Worm (Caenorhabditis elegans): ENCODE measurements around the gene T23G4.127.

T23G4.127 gene

ce11 chrIV:13698603-13699002 is at the start of gene T23G4.127:
T23G4.127 (minus strand) TSS chrIV:13698703.
- TF ChIP-seq aly-1 (tag; optimal IDR thresholded peaks at IDR 0.05) (no peak), scrt-1 (GFP tag; IDR thresholded peaks at IDR 0.05) (no peak), pes-1 (GFP tag; IDR thresholded peaks at IDR 0.05) (no peak), sea-1 (GFP tag; conservative IDR thresholded peaks at IDR 0.05) (no peak), hnd-1 (tag; optimal IDR thresholded peaks at IDR 0.05) (no peak)

- TF ChIP-seq flt-1 (GFP tag; IDR thresholded peaks at IDR 0.05) (no peak), tra-4 (tag; optimal IDR thresholded peaks at IDR 0.05) (no peak), scrt-1 (GFP tag; IDR thresholded peaks at IDR 0.05) (no peak), tbx-11 (GFP tag; IDR thresholded peaks at IDR 0.05) (no peak), aly-1 (tag; optimal IDR thresholded peaks at IDR 0.05) (no peak), hnd-1 (tag; optimal IDR thresholded peaks at IDR 0.05) (no peak), ceh-36 (tag; optimal IDR thresholded peaks at IDR 0.05) (no peak), hmbx-1 (tag; optimal IDR thresholded peaks at IDR 0.05) (no peak), sea-1 (GFP tag; conservative IDR thresholded peaks at IDR 0.05) (no peak), F13C5.2 (tag; optimal IDR thresholded peaks at IDR 0.05) (no peak), hmg-4 (GFP tag; optimal IDR thresholded peaks at IDR 0.05) (no peak), ceh-13 (GFP tag; optimal IDR thresholded peaks at IDR 0.05) (no peak), pes-1 (GFP tag; IDR thresholded peaks at IDR 0.05) (no peak), B0310.2 (tag; optimal IDR thresholded peaks at IDR 0.05) (no peak), ama-1 (optimal IDR thresholded peaks at IDR 0.05) (no peak), ets-7 (tag; optimal IDR thresholded peaks at IDR 0.05) (no peak)
These were observed 46.9 kb upstream of the T23G4.127 start, which contains the start of gene C47A4.5 for ce11 chrIV:13745409-13745808. C47A4.5 (plus strand) TSS chrIV:13745709.

- TF ChIP-seq tbx-11 (GFP tag; IDR thresholded peaks at IDR 0.05) (no peak), sea-1 (GFP tag; conservative IDR thresholded peaks at IDR 0.05) (no peak), F13C5.2 (tag; optimal IDR thresholded peaks at IDR 0.05) (no peak), tbx-37 (GFP tag; conservative IDR thresholded peaks at IDR 0.05) (no peak), hmbx-1 (tag; optimal IDR thresholded peaks at IDR 0.05) (no peak), ets-7 (tag; optimal IDR thresholded peaks at IDR 0.05) (no peak), scrt-1 (GFP tag; IDR thresholded peaks at IDR 0.05) (no peak), ceh-36 (tag; optimal IDR thresholded peaks at IDR 0.05) (no peak), hnd-1 (tag; optimal IDR thresholded peaks at IDR 0.05) (no peak), ceh-13 (GFP tag; optimal IDR thresholded peaks at IDR 0.05) (no peak), tra-4 (tag; optimal IDR thresholded peaks at IDR 0.05) (no peak), flt-1 (GFP tag; IDR thresholded peaks at IDR 0.05) (no peak), hmg-4 (GFP tag; optimal IDR thresholded peaks at IDR 0.05) (no peak), B0310.2 (tag; optimal IDR thresholded peaks at IDR 0.05) (no peak), pes-1 (GFP tag; IDR thresholded peaks at IDR 0.05) (no peak), aly-1 (tag; optimal IDR thresholded peaks at IDR 0.05) (no peak), ama-1 (optimal IDR thresholded peaks at IDR 0.05) (no peak)
These were observed 43.7 kb upstream of the T23G4.127 start, which contains the start of gene C47A4.3 for ce11 chrIV:13742244-13742643. C47A4.3 (minus strand) TSS chrIV:13742344.

- no peak for TF ChIP-seq tra-4 (tag; optimal IDR thresholded peaks at IDR 0.05)
- no peak for TF ChIP-seq flt-1 (GFP tag; IDR thresholded peaks at IDR 0.05)
- no peak for TF ChIP-seq F13C5.2 (tag; optimal IDR thresholded peaks at IDR 0.05)
- no peak for TF ChIP-seq aly-1 (tag; optimal IDR thresholded peaks at IDR 0.05)
- TF ChIP-seq ama-1 (optimal IDR thresholded peaks at IDR 0.05): no peak
- TF ChIP-seq B0310.2 (tag; optimal IDR thresholded peaks at IDR 0.05): no peak
- no peak for TF ChIP-seq sea-1 (GFP tag; conservative IDR thresholded peaks at IDR 0.05)
- no peak for TF ChIP-seq hmbx-1 (tag; optimal IDR thresholded peaks at IDR 0.05)
- no peak for TF ChIP-seq hnd-1 (tag; optimal IDR thresholded peaks at IDR 0.05)
- no peak for TF ChIP-seq scrt-1 (GFP tag; IDR thresholded peaks at IDR 0.05)
- TF ChIP-seq tbx-11 (GFP tag; IDR thresholded peaks at IDR 0.05): no peak
- no peak for TF ChIP-seq ceh-36 (tag; optimal IDR thresholded peaks at IDR 0.05)
- no peak for TF ChIP-seq hmg-4 (GFP tag; optimal IDR thresholded peaks at IDR 0.05)
These were observed 29.4 kb upstream of the T23G4.127 start for ce11 chrIV:13727865-13728264.

- no peak for TF ChIP-seq hnd-1 (tag; optimal IDR thresholded peaks at IDR 0.05)
- TF ChIP-seq tbx-11 (GFP tag; IDR thresholded peaks at IDR 0.05): no peak
- TF ChIP-seq hmg-4 (GFP tag; optimal IDR thresholded peaks at IDR 0.05): no peak
- no peak for TF ChIP-seq ceh-36 (tag; optimal IDR thresholded peaks at IDR 0.05)
- no peak for TF ChIP-seq hmbx-1 (tag; optimal IDR thresholded peaks at IDR 0.05)
- TF ChIP-seq ets-7 (tag; optimal IDR thresholded peaks at IDR 0.05): no peak
- no peak for TF ChIP-seq tbx-37 (GFP tag; conservative IDR thresholded peaks at IDR 0.05)
- no peak for TF ChIP-seq ama-1 (optimal IDR thresholded peaks at IDR 0.05)
- no peak for TF ChIP-seq aly-1 (tag; optimal IDR thresholded peaks at IDR 0.05)
- no peak for TF ChIP-seq sea-1 (GFP tag; conservative IDR thresholded peaks at IDR 0.05)
- no peak for TF ChIP-seq F13C5.2 (tag; optimal IDR thresholded peaks at IDR 0.05)
- no peak for TF ChIP-seq tra-4 (tag; optimal IDR thresholded peaks at IDR 0.05)
These were observed 28.1 kb upstream of the T23G4.127 start, which contains the start of gene ent-4 for ce11 chrIV:13726630-13727029. ent-4 (plus strand) TSS chrIV:13726930.

ce11 chrIV:13725201-13725600 is 26.7 kb upstream of the T23G4.127 start:
- TF ChIP-seq sea-1 (GFP tag; conservative IDR thresholded peaks at IDR 0.05): no peak
- TF ChIP-seq pes-1 (GFP tag; IDR thresholded peaks at IDR 0.05): no peak
- no peak for TF ChIP-seq tbx-11 (GFP tag; IDR thresholded peaks at IDR 0.05)
- no peak for TF ChIP-seq ceh-13 (GFP tag; optimal IDR thresholded peaks at IDR 0.05)
- TF ChIP-seq ceh-36 (tag; optimal IDR thresholded peaks at IDR 0.05): no peak

- no peak for TF ChIP-seq hmbx-1 (tag; optimal IDR thresholded peaks at IDR 0.05)
- no peak for TF ChIP-seq hmg-4 (GFP tag; optimal IDR thresholded peaks at IDR 0.05)
- TF ChIP-seq ceh-13 (GFP tag; optimal IDR thresholded peaks at IDR 0.05): no peak
- TF ChIP-seq hnd-1 (tag; optimal IDR thresholded peaks at IDR 0.05): no peak
- TF ChIP-seq pes-1 (GFP tag; IDR thresholded peaks at IDR 0.05): no peak
- no peak for TF ChIP-seq scrt-1 (GFP tag; IDR thresholded peaks at IDR 0.05)
- no peak for TF ChIP-seq flt-1 (GFP tag; IDR thresholded peaks at IDR 0.05)
- no peak for TF ChIP-seq tbx-11 (GFP tag; IDR thresholded peaks at IDR 0.05)
- no peak for TF ChIP-seq ets-7 (tag; optimal IDR thresholded peaks at IDR 0.05)
These were observed 22.5 kb upstream of the T23G4.127 start for ce11 chrIV:13721000-13721399.

- TF ChIP-seq flt-1 (GFP tag; IDR thresholded peaks at IDR 0.05): no peak
- TF ChIP-seq aly-1 (tag; optimal IDR thresholded peaks at IDR 0.05): no peak
- no peak for TF ChIP-seq B0310.2 (tag; optimal IDR thresholded peaks at IDR 0.05)
These were observed 20.4 kb upstream of the T23G4.127 start for ce11 chrIV:13718918-13719317.

All from whole organism, early embryonic.